Worm (Caenorhabditis elegans) whole organism, L4/young adult: ENCODE measurements around the gene R105.5.
A peak's percentile ranks its signal among the peaks of the same experiment; 100 is the strongest.

Experiments
- W03F9.2 ChIP-seq: fragments of 150-350 bp; optimal IDR thresholded peaks from 2 replicates; lab custom pipeline; 2014; ENCODE audit warnings: missing biosample characterization, missing genetic modification characterization
- dao-5 ChIP-seq: sonication (generic microtip); optimal IDR thresholded peaks from 2 replicates; lab custom pipeline; 2016; ENCODE audit warnings: missing genotype, missing genetic modification characterization, moderate library complexity, missing compliant biosample characterization
- him-1 ChIP-seq: sonication (generic microtip); optimal IDR thresholded peaks from 2 replicates; lab custom pipeline; 2016; ENCODE audit warnings: missing genotype, missing genetic modification reagents, missing genetic modification characterization, missing compliant biosample characterization

R105.5 gene

ce11 chrIV:4640941-4641340 is 4.8 kb downstream of the R105.5 start:
- TF ChIP-seq him-1 (tag; lab: Kevin White, UChicago) = no peak
- TF ChIP-seq dao-5 (tag; lab: Kevin White, UChicago) = no peak
- no peak for TF ChIP-seq W03F9.2 (tag; lab: Kevin White, UChicago)

ce11 chrIV:4643577-4643976 is 7.5 kb downstream of the R105.5 start:
- TF ChIP-seq dao-5 (tag; lab: Kevin White, UChicago) = no peak
- no peak for TF ChIP-seq W03F9.2 (tag; lab: Kevin White, UChicago)
- no peak for TF ChIP-seq him-1 (tag; lab: Kevin White, UChicago)

- TF ChIP-seq him-1 (tag; lab: Kevin White, UChicago) (no peak), dao-5 (tag; lab: Kevin White, UChicago) (no peak), W03F9.2 (tag; lab: Kevin White, UChicago) (no peak)
Observed at ce11 chrIV:4645243-4645642, 9.1 kb downstream of the R105.5 start.

- TF ChIP-seq him-1 (tag; lab: Kevin White, UChicago) = no peak
- no peak for TF ChIP-seq W03F9.2 (tag; lab: Kevin White, UChicago)
- no peak for TF ChIP-seq dao-5 (tag; lab: Kevin White, UChicago)
Observed at ce11 chrIV:4647385-4647784, 11.3 kb downstream of the R105.5 start, which contains the start of gene F29B9.8. F29B9.8 (plus strand) TSS chrIV:4647685.

ce11 chrIV:4649460-4649859 is 13.4 kb downstream of the R105.5 start, which contains the start of gene F29B9.7:
F29B9.7 (plus strand) TSS chrIV:4649760.
- no peak for TF ChIP-seq him-1 (tag; lab: Kevin White, UChicago)
- no peak for TF ChIP-seq W03F9.2 (tag; lab: Kevin White, UChicago)
- no peak for TF ChIP-seq dao-5 (tag; lab: Kevin White, UChicago)

ce11 chrIV:4650624-4651094 is 14.6 kb downstream of the R105.5 start, which contains the start of gene ubc-9:
ubc-9 (plus strand) TSS chrIV:4651044.
- TF ChIP-seq W03F9.2 (tag; lab: Kevin White, UChicago) (peak; percentile 27), him-1 (tag; lab: Kevin White, UChicago) (peak; percentile 52), dao-5 (tag; lab: Kevin White, UChicago) (no peak)

ce11 chrIV:4652365-4652844 is 16.3 kb downstream of the R105.5 start, which contains the start of gene F29B9.5:
F29B9.5 (plus strand) TSS chrIV:4652415.
- no peak for TF ChIP-seq dao-5 (tag; lab: Kevin White, UChicago)
- TF ChIP-seq him-1 (tag; lab: Kevin White, UChicago) = no peak
- TF ChIP-seq W03F9.2 (tag; lab: Kevin White, UChicago) = no peak

- no peak for TF ChIP-seq dao-5 (tag; lab: Kevin White, UChicago)
- TF ChIP-seq W03F9.2 (tag; lab: Kevin White, UChicago) = no peak
- no peak for TF ChIP-seq him-1 (tag; lab: Kevin White, UChicago)
Observed at ce11 chrIV:4652962-4653361, 16.9 kb downstream of the R105.5 start, which contains the start of gene psr-1. psr-1 (plus strand) TSS chrIV:4653262.

- TF ChIP-seq dao-5 (tag; lab: Kevin White, UChicago) = no peak
- no peak for TF ChIP-seq him-1 (tag; lab: Kevin White, UChicago)
- no peak for TF ChIP-seq W03F9.2 (tag; lab: Kevin White, UChicago)
Observed at ce11 chrIV:4653708-4654107, 17.6 kb downstream of the R105.5 start.

- TF ChIP-seq dao-5 (tag; lab: Kevin White, UChicago) (no peak), him-1 (tag; lab: Kevin White, UChicago) (no peak), W03F9.2 (tag; lab: Kevin White, UChicago) (no peak)
Observed at ce11 chrIV:4655979-4656378, 19.9 kb downstream of the R105.5 start.

- TF ChIP-seq W03F9.2 (tag; lab: Kevin White, UChicago) (no peak), him-1 (tag; lab: Kevin White, UChicago) (no peak)
Observed at ce11 chrIV:4656380-4656779, 20.3 kb downstream of the R105.5 start.

ce11 chrIV:4657874-4658273 is 21.8 kb downstream of the R105.5 start, which contains the start of gene col-111:
col-111 (minus strand) TSS chrIV:4657974.
- no peak for TF ChIP-seq him-1 (tag; lab: Kevin White, UChicago)
- TF ChIP-seq W03F9.2 (tag; lab: Kevin White, UChicago) = no peak
- no peak for TF ChIP-seq dao-5 (tag; lab: Kevin White, UChicago)

- TF ChIP-seq W03F9.2 (tag; lab: Kevin White, UChicago) (no peak), dao-5 (tag; lab: Kevin White, UChicago) (no peak), him-1 (tag; lab: Kevin White, UChicago) (no peak)
Observed at ce11 chrIV:4659277-4659676, 23.2 kb downstream of the R105.5 start, which contains the start of gene mrps-21. mrps-21 (minus strand) TSS chrIV:4659517.
